Worm (Caenorhabditis elegans) whole organism, mixed stage, embryonic: ENCODE measurements around the gene rgs-6.

ENCODE experiments used
- M03D4.4 ChIP-seq: sonication (generic microtip); optimal IDR thresholded peaks from 2 replicates; lab custom pipeline; 2017; ENCODE audit warnings: mild to moderate bottlenecking, missing genetic modification characterization, missing compliant biosample characterization
- bed-3 ChIP-seq: fragments of 200-800 bp; sonication (Bioruptor generic); optimal IDR thresholded peaks from 3 replicates; lab custom pipeline; 2018; ENCODE audit warnings: mild to moderate bottlenecking, missing genetic modification characterization, moderate library complexity, missing compliant biosample characterization
- blmp-1 ChIP-seq: fragments of 150-350 bp; optimal IDR thresholded peaks from 2 replicates; lab custom pipeline; 2014; ENCODE audit warnings: missing biosample characterization, missing genetic modification characterization
- ceh-39 ChIP-seq: fragments of 150-350 bp; optimal IDR thresholded peaks from 2 replicates; lab custom pipeline; 2014; ENCODE audit warnings: missing biosample characterization, missing genetic modification characterization
- ceh-43 ChIP-seq: fragments of 200-800 bp; sonication (Bioruptor generic); optimal IDR thresholded peaks from 2 replicates; lab custom pipeline; 2018; ENCODE audit warnings: mild to moderate bottlenecking, missing genetic modification characterization, moderate library complexity, missing compliant biosample characterization
- ceh-83 ChIP-seq: fragments of 200-800 bp; sonication (Bioruptor generic); optimal IDR thresholded peaks from 2 replicates; lab custom pipeline; 2018; ENCODE audit warnings: mild to moderate bottlenecking, missing genetic modification characterization, missing compliant biosample characterization
- ces-1 ChIP-seq: fragments of 150-350 bp; optimal IDR thresholded peaks from 2 replicates; lab custom pipeline; 2014; ENCODE audit warnings: missing biosample characterization, missing genetic modification reagents, missing genetic modification characterization
- cnd-1 ChIP-seq: fragments of 200-800 bp; sonication (Bioruptor generic); optimal IDR thresholded peaks from 2 replicates; lab custom pipeline; 2018; ENCODE audit warnings: mild to moderate bottlenecking, missing genetic modification characterization, missing compliant biosample characterization
- drap-1 ChIP-seq: fragments of 200-800 bp; sonication (Bioruptor generic); optimal IDR thresholded peaks from 3 replicates; lab custom pipeline; 2018; ENCODE audit warnings: mild to moderate bottlenecking, missing genetic modification characterization, missing compliant biosample characterization
- elt-1 ChIP-seq: sonication (generic microtip); optimal IDR thresholded peaks from 2 replicates; lab custom pipeline; 2017; ENCODE audit warnings: missing genetic modification characterization, mild to moderate bottlenecking, missing compliant biosample characterization, antibody characterized with exemption, moderate library complexity, borderline replicate concordance; ENCODE audit not compliant: insufficient read depth
- elt-3 ChIP-seq: fragments of 150-350 bp; optimal IDR thresholded peaks from 2 replicates; lab custom pipeline; 2014; ENCODE audit warnings: missing biosample characterization, missing genetic modification characterization
- flh-1 ChIP-seq: fragments of 200-800 bp; sonication (Bioruptor generic); optimal IDR thresholded peaks from 2 replicates; lab custom pipeline; 2018; ENCODE audit warnings: mild to moderate bottlenecking, missing genetic modification characterization, moderate library complexity, missing compliant biosample characterization
- ham-2 ChIP-seq: fragments of 200-800 bp; sonication (Bioruptor generic); optimal IDR thresholded peaks from 2 replicates; lab custom pipeline; 2018; ENCODE audit warnings: mild to moderate bottlenecking, missing genetic modification characterization, missing compliant biosample characterization
- hlh-1 ChIP-seq: fragments of 150-350 bp; optimal IDR thresholded peaks from 2 replicates; lab custom pipeline; 2014; ENCODE audit warnings: missing biosample characterization, missing genetic modification reagents, missing genetic modification characterization
- lin-13 ChIP-seq: fragments of 150-350 bp; optimal IDR thresholded peaks from 2 replicates; lab custom pipeline; 2014; ENCODE audit warnings: missing biosample characterization, missing genetic modification characterization
- lin-32 ChIP-seq: fragments of 200-800 bp; sonication (Bioruptor generic); optimal IDR thresholded peaks from 2 replicates; lab custom pipeline; 2018; ENCODE audit warnings: mild to moderate bottlenecking, missing genetic modification characterization, missing compliant biosample characterization
- lsy-2 ChIP-seq: fragments of 150-350 bp; optimal IDR thresholded peaks from 2 replicates; lab custom pipeline; 2014; ENCODE audit warnings: missing biosample characterization, missing genetic modification characterization
- mab-5 ChIP-seq: fragments of 150-350 bp; optimal IDR thresholded peaks from 2 replicates; lab custom pipeline; 2014; ENCODE audit warnings: missing biosample characterization, missing genetic modification characterization
- mep-1 ChIP-seq: fragments of 150-350 bp; optimal IDR thresholded peaks from 2 replicates; lab custom pipeline; 2017; ENCODE audit warnings: missing biosample characterization, missing genetic modification reagents, missing genetic modification characterization, inconsistent platforms
- mls-2 ChIP-seq: sonication (generic microtip); optimal IDR thresholded peaks from 2 replicates; lab custom pipeline; 2016; ENCODE audit warnings: mild to moderate bottlenecking, missing genetic modification characterization, moderate library complexity, missing compliant biosample characterization
- nhr-12 ChIP-seq: fragments of 150-350 bp; optimal IDR thresholded peaks from 2 replicates; lab custom pipeline; 2014; ENCODE audit warnings: missing biosample characterization, missing genetic modification characterization
- nhr-2 ChIP-seq: fragments of 150-350 bp; optimal IDR thresholded peaks from 2 replicates; lab custom pipeline; 2014; ENCODE audit warnings: missing biosample characterization, missing genetic modification characterization
- nhr-237 ChIP-seq: fragments of 150-350 bp; optimal IDR thresholded peaks from 2 replicates; lab custom pipeline; 2014; ENCODE audit warnings: missing biosample characterization, missing genetic modification characterization
- nhr-28 ChIP-seq: fragments of 150-350 bp; optimal IDR thresholded peaks from 2 replicates; lab custom pipeline; 2014; ENCODE audit warnings: missing biosample characterization, missing genetic modification characterization
- nhr-76 ChIP-seq: sonication (generic microtip); optimal IDR thresholded peaks from 2 replicates; lab custom pipeline; 2017; ENCODE audit warnings: missing biosample characterization, missing genetic modification characterization
- pha-4 ChIP-seq: fragments of 150-350 bp; optimal IDR thresholded peaks from 2 replicates; lab custom pipeline; 2018; ENCODE audit warnings: missing biosample characterization, missing genetic modification reagents, missing genetic modification characterization
- sem-2 ChIP-seq: fragments of 200-800 bp; sonication (Bioruptor generic); optimal IDR thresholded peaks from 2 replicates; lab custom pipeline; 2018; ENCODE audit warnings: mild to moderate bottlenecking, missing genetic modification characterization, missing compliant biosample characterization
- snpc-4 ChIP-seq: fragments of 150-350 bp; optimal IDR thresholded peaks from 2 replicates; lab custom pipeline; 2014; ENCODE audit warnings: missing biosample characterization, missing genetic modification characterization
- sptf-1 ChIP-seq: sonication (generic microtip); optimal IDR thresholded peaks from 2 replicates; lab custom pipeline; 2017; ENCODE audit warnings: mild to moderate bottlenecking, missing genetic modification characterization, moderate library complexity, missing compliant biosample characterization
- tbx-8 ChIP-seq: fragments of 200-800 bp; sonication (Bioruptor generic); optimal IDR thresholded peaks from 2 replicates; lab custom pipeline; 2018; ENCODE audit warnings: mild to moderate bottlenecking, missing genetic modification characterization, moderate library complexity, missing compliant biosample characterization
- unc-120 ChIP-seq: sonication (generic microtip); optimal IDR thresholded peaks from 2 replicates; lab custom pipeline; 2017; ENCODE audit warnings: missing genetic modification characterization, missing compliant biosample characterization; ENCODE audit not compliant: poor library complexity, severe bottlenecking
- unc-39 ChIP-seq: fragments of 150-350 bp; optimal IDR thresholded peaks from 2 replicates; lab custom pipeline; 2014; ENCODE audit warnings: missing biosample characterization, missing genetic modification characterization
- unc-62 ChIP-seq: fragments of 150-350 bp; optimal IDR thresholded peaks from 2 replicates; lab custom pipeline; 2014; ENCODE audit warnings: missing biosample characterization, missing genetic modification reagents, missing genetic modification characterization
- zip-8 ChIP-seq: fragments of 150-350 bp; optimal IDR thresholded peaks from 2 replicates; lab custom pipeline; 2014; ENCODE audit warnings: missing biosample characterization, missing genetic modification characterization
- ztf-11 ChIP-seq: fragments of 150-350 bp; optimal IDR thresholded peaks from 2 replicates; lab custom pipeline; 2014; ENCODE audit warnings: missing biosample characterization, missing genetic modification characterization

The rgs-6 gene

ce11 chrX:5763904-5764303 is 30.3 kb upstream of the rgs-6 start:
- peak; percentile 61 for TF ChIP-seq sptf-1
- no peak for TF ChIP-seq zip-8
- TF ChIP-seq mab-5 (tag; lab: Kevin White, UChicago) = no peak
- no peak for TF ChIP-seq lin-32 (GFP tag; lab: Kevin White, UChicago)
- TF ChIP-seq nhr-2 = no peak
- no peak for TF ChIP-seq elt-3
- TF ChIP-seq sem-2 = no peak
- TF ChIP-seq nhr-237 (tag; lab: Kevin White, UChicago) = no peak
- peak; percentile 33 for TF ChIP-seq cnd-1 (tag; lab: Kevin White, UChicago)
- TF ChIP-seq bed-3 (GFP tag; lab: Kevin White, UChicago) = no peak
- TF ChIP-seq ces-1 (GFP tag; lab: Kevin White, UChicago) = no peak
- TF ChIP-seq blmp-1 (tag; lab: Kevin White, UChicago) = no peak
- no peak for TF ChIP-seq elt-1
- TF ChIP-seq nhr-12 (tag; lab: Kevin White, UChicago) = no peak
- peak; percentile 69 for TF ChIP-seq lin-13 (tag; lab: Kevin White, UChicago)
- TF ChIP-seq ceh-43 (GFP tag; lab: Kevin White, UChicago) = no peak
- TF ChIP-seq pha-4 (tag; lab: Kevin White, UChicago) = peak; percentile 97
- TF ChIP-seq nhr-28 (tag; lab: Kevin White, UChicago) = no peak
- TF ChIP-seq ceh-39 (tag; lab: Kevin White, UChicago) = no peak
- TF ChIP-seq ham-2 (GFP tag; lab: Kevin White, UChicago) = no peak
- TF ChIP-seq M03D4.4 = peak; percentile 13
- no peak for TF ChIP-seq snpc-4
- TF ChIP-seq unc-120 (tag; lab: Kevin White, UChicago) = peak; percentile 44
- no peak for TF ChIP-seq ceh-83 (GFP tag; lab: Kevin White, UChicago)
- TF ChIP-seq hlh-1 (tag; lab: Kevin White, UChicago) = peak; percentile 74
- TF ChIP-seq drap-1 (GFP tag; lab: Kevin White, UChicago) = peak; percentile 62
- TF ChIP-seq flh-1 (GFP tag; lab: Kevin White, UChicago) = no peak
- peak; percentile 37 for TF ChIP-seq mls-2 (tag; lab: Kevin White, UChicago)
- TF ChIP-seq lsy-2 = no peak
- no peak for TF ChIP-seq ztf-11 (tag; lab: Kevin White, UChicago)
- no peak for TF ChIP-seq nhr-76
- TF ChIP-seq unc-62 = peak; percentile 51
- no peak for TF ChIP-seq unc-39 (tag; lab: Kevin White, UChicago)
- peak; percentile 18 for TF ChIP-seq mep-1 (tag; lab: Kevin White, UChicago)
- TF ChIP-seq tbx-8 = no peak
- TF ChIP-seq, all 35 proteins: peak for 11

ce11 chrX:5763292-5763691 is 29.7 kb upstream of the rgs-6 start, which contains the start of gene tag-294:
Gene tag-294, minus strand, starts transcription at chrX:5763392.
- TF ChIP-seq mab-5 (tag; lab: Kevin White, UChicago) (no peak), ces-1 (GFP tag; lab: Kevin White, UChicago) (peak; percentile 21)

ce11 chrX:5753141-5753540 is 19.6 kb upstream of the rgs-6 start:
- TF ChIP-seq sem-2 (no peak), ces-1 (GFP tag; lab: Kevin White, UChicago) (no peak), mab-5 (tag; lab: Kevin White, UChicago) (no peak), bed-3 (GFP tag; lab: Kevin White, UChicago) (no peak), drap-1 (GFP tag; lab: Kevin White, UChicago) (no peak), elt-3 (no peak), pha-4 (tag; lab: Kevin White, UChicago) (no peak), flh-1 (GFP tag; lab: Kevin White, UChicago) (no peak), cnd-1 (tag; lab: Kevin White, UChicago) (no peak), nhr-76 (no peak), unc-120 (tag; lab: Kevin White, UChicago) (no peak), sptf-1 (no peak), M03D4.4 (no peak), ztf-11 (tag; lab: Kevin White, UChicago) (no peak), blmp-1 (tag; lab: Kevin White, UChicago) (no peak), elt-1 (no peak), lin-13 (tag; lab: Kevin White, UChicago) (no peak), zip-8 (no peak), nhr-12 (tag; lab: Kevin White, UChicago) (no peak), ceh-39 (tag; lab: Kevin White, UChicago) (no peak)
